Fruit fly (Drosophila melanogaster) whole organism, wandering third instar larva: ENCODE results near the gene CG14535.

ENCODE experiments used
- CG9705 ChIP-seq: fragments of 200-800 bp; sonication (Bioruptor generic); optimal IDR thresholded peaks from 2 replicates; lab custom pipeline; 2018; ENCODE audit warnings: missing biosample characterization, mild to moderate bottlenecking, missing genetic modification characterization
- CrebA ChIP-seq: fragments of 200-800 bp; sonication (Bioruptor generic); optimal IDR thresholded peaks from 2 replicates; lab custom pipeline; 2016; ENCODE audit warnings: missing biosample characterization, mild to moderate bottlenecking, missing genetic modification characterization, borderline replicate concordance
- Dfd ChIP-seq: fragments of >200 bp; optimal IDR thresholded peaks from 2 replicates; lab custom pipeline; 2017; ENCODE audit warnings: missing biosample characterization, missing genetic modification characterization
- Dif ChIP-seq: fragments of 200-275, 200-300 bp; sonication (Bioruptor generic); optimal IDR thresholded peaks from 2 replicates; lab custom pipeline; 2018; ENCODE audit warnings: missing biosample characterization, missing genetic modification characterization; ENCODE audit not compliant: partially characterized antibody
- HLH106 ChIP-seq: fragments of 200-800 bp; optimal IDR thresholded peaks from 3 replicates; lab custom pipeline; 2019; ENCODE audit warnings: missing biosample characterization, mild to moderate bottlenecking, missing genetic modification characterization, moderate library complexity
- Hr78 ChIP-seq: fragments of >200 bp; optimal IDR thresholded peaks from 2 replicates; lab custom pipeline; 2017; ENCODE audit warnings: missing biosample characterization, missing genetic modification characterization
- Jra ChIP-seq: sonication (Bioruptor generic); optimal IDR thresholded peaks from 2 replicates; lab custom pipeline; 2016; ENCODE audit warnings: missing biosample characterization, missing genetic modification characterization
- Mio ChIP-seq: sonication (Bioruptor generic); optimal IDR thresholded peaks from 2 replicates; lab custom pipeline; 2016; ENCODE audit warnings: missing biosample characterization, missing genetic modification characterization
- Myc ChIP-seq: fragments of >200 bp; optimal IDR thresholded peaks from 2 replicates; lab custom pipeline; 2017
- N ChIP-seq: fragments of >200 bp; optimal IDR thresholded peaks from 2 replicates; lab custom pipeline; 2018; ENCODE audit warnings: missing biosample characterization, missing external identifiers, missing genetic modification characterization
- OdsH ChIP-seq: fragments of 200-800 bp; sonication (Bioruptor generic); optimal IDR thresholded peaks from 2 replicates; lab custom pipeline; 2016; ENCODE audit warnings: missing biosample characterization, mild to moderate bottlenecking, missing genetic modification characterization
- Rel ChIP-seq, 2 experiments: fragments of 200-800 bp; sonication (Bioruptor generic) in 1 of 2; optimal IDR thresholded peaks; 2 replicates in 1 of 2; 3 replicates in 1 of 2; lab custom pipeline; 2016 to 2019; ENCODE audit warnings: mild to moderate bottlenecking in 2 of 2, missing biosample characterization in 2 of 2, missing genetic modification characterization in 2 of 2, moderate library complexity in 1 of 2
- Sp1 ChIP-seq: fragments of 200-800 bp; sonication (Bioruptor generic); optimal IDR thresholded peaks from 3 replicates; lab custom pipeline; 2019; ENCODE audit warnings: missing biosample characterization, mild to moderate bottlenecking, missing genetic modification characterization, moderate library complexity
- Vsx2 ChIP-seq: fragments of 200-300, 225-300 bp; sonication (Bioruptor generic); optimal IDR thresholded peaks from 2 replicates; lab custom pipeline; 2018; ENCODE audit warnings: missing biosample characterization, missing genetic modification characterization; ENCODE audit not compliant: partially characterized antibody
- br ChIP-seq: fragments of 200-800 bp; sonication (Bioruptor generic); optimal IDR thresholded peaks from 2 replicates; lab custom pipeline; 2016; ENCODE audit warnings: missing biosample characterization, missing genetic modification characterization
- dl ChIP-seq, 2 experiments: fragments of 175-275, 200-275 bp in 1 of 2; fragments of 200-275 bp in 1 of 2; sonication (Bioruptor generic); optimal IDR thresholded peaks; lab custom pipeline; 2018; ENCODE audit warnings: mild to moderate bottlenecking in 2 of 2, missing biosample characterization in 2 of 2, missing genetic modification characterization in 2 of 2, moderate library complexity in 2 of 2; ENCODE audit not compliant: partially characterized antibody in 2 of 2, insufficient read depth in 1 of 2
- dmrt93B ChIP-seq: fragments of 200-800 bp; sonication (Bioruptor generic); optimal IDR thresholded peaks from 2 replicates; lab custom pipeline; 2018; ENCODE audit warnings: missing biosample characterization, mild to moderate bottlenecking, missing genetic modification characterization
- dsf ChIP-seq: sonication (Bioruptor generic); optimal IDR thresholded peaks from 2 replicates; lab custom pipeline; 2016; ENCODE audit warnings: missing biosample characterization, missing genetic modification characterization, borderline replicate concordance
- ey ChIP-seq: fragments of 200-800 bp; sonication (Bioruptor generic); optimal IDR thresholded peaks from 2 replicates; lab custom pipeline; 2016; ENCODE audit warnings: missing biosample characterization, missing genetic modification characterization
- foxo ChIP-seq, 2 experiments: fragments of 200-800 bp; sonication (Bioruptor generic); optimal IDR thresholded peaks; 2 replicates in 1 of 2; 3 replicates in 1 of 2; lab custom pipeline; 2016 to 2017; ENCODE audit warnings: missing biosample characterization in 2 of 2, missing genetic modification characterization in 2 of 2
- fru ChIP-seq: fragments of 200-800 bp; sonication (Bioruptor generic); optimal IDR thresholded peaks from 3 replicates; lab custom pipeline; 2016; ENCODE audit warnings: missing biosample characterization, mild to moderate bottlenecking, missing genetic modification characterization
- h ChIP-seq: fragments of 200-800 bp; sonication (Bioruptor generic); optimal IDR thresholded peaks from 3 replicates; lab custom pipeline; 2016; ENCODE audit warnings: missing biosample characterization, mild to moderate bottlenecking, missing genetic modification characterization
- jim ChIP-seq: fragments of 175-275, 200-325 bp; sonication (Bioruptor generic); optimal IDR thresholded peaks from 2 replicates; lab custom pipeline; 2016; ENCODE audit warnings: missing biosample characterization, mild to moderate bottlenecking, missing genetic modification characterization
- lola ChIP-seq: fragments of >200 bp; optimal IDR thresholded peaks from 2 replicates; lab custom pipeline; 2017; ENCODE audit warnings: missing biosample characterization, missing genetic modification characterization
- pan ChIP-seq: fragments of >200 bp; optimal IDR thresholded peaks from 2 replicates; lab custom pipeline; 2017
- rgr ChIP-seq: fragments of 200-800 bp; sonication (Bioruptor generic); optimal IDR thresholded peaks from 3 replicates; lab custom pipeline; 2016; ENCODE audit warnings: missing biosample characterization, mild to moderate bottlenecking, missing genetic modification characterization
- sage ChIP-seq: fragments of 200-800 bp; sonication (Bioruptor generic); optimal IDR thresholded peaks from 2 replicates; lab custom pipeline; 2016; ENCODE audit warnings: missing biosample characterization, mild to moderate bottlenecking, missing genetic modification characterization
- sv ChIP-seq: fragments of 200-800 bp; sonication (Bioruptor generic); optimal IDR thresholded peaks from 3 replicates; lab custom pipeline; 2016; ENCODE audit warnings: missing biosample characterization, missing genetic modification characterization
- usp ChIP-seq: fragments of >200 bp; optimal IDR thresholded peaks from 2 replicates; lab custom pipeline; 2017; ENCODE audit warnings: missing biosample characterization, missing genetic modification characterization
- woc ChIP-seq: sonication (Bioruptor generic); optimal IDR thresholded peaks from 2 replicates; lab custom pipeline; 2016; ENCODE audit warnings: missing biosample characterization, mild to moderate bottlenecking, missing genetic modification characterization

Gene CG14535

DNA sequence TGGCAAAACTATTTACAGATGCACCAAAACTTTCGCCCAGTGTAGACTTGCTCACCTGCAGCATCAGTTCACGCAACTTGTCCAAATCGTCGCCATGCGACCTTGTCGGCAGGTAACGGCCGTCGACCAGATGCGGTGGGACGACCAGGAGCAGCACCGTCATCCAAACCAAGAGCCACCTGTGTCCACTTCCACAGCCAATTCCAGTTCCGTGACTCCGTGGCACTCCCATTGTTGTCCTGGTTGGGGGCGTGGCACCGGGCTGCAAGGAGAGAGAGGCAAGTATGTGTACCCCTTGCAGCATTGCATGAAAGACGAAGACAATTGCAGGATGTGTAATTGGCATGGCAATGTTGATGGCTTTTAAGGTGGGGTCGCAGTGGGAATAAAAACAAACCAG is 14.9 kb upstream of the CG14535 start:
- TF ChIP-seq rgr (no peak), dsf (no peak)

DNA sequence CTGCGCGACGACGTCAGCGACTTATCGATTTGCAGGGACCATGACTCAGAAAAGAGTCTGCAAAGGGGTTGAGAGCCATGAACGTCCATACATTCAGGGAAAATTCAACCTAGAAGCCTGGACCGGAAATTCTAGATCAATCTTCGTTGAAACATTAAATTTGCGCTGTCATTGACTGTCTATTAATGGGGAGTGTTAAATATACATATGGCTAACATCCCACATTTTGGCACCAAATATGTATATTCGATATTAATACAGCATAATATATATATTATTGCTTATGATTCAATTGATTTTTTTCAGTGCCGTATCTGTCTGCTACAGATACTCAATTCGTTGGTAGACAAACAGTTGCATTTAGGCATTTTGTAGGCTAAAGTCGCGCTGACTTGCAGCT is 13.3 kb upstream of the CG14535 start:
- no peak for TF ChIP-seq lola (GFP tag; lab: Kevin White, UChicago)
- no peak for TF ChIP-seq OdsH (GFP tag; lab: Kevin White, UChicago)
- no peak for TF ChIP-seq sage
- TF ChIP-seq rgr: no peak
- no peak for TF ChIP-seq h (GFP tag; lab: Kevin White, UChicago)
- TF ChIP-seq foxo (GFP tag; optimal IDR thresholded peaks at IDR 0.05; lab: Kevin White, UChicago): no peak

DNA sequence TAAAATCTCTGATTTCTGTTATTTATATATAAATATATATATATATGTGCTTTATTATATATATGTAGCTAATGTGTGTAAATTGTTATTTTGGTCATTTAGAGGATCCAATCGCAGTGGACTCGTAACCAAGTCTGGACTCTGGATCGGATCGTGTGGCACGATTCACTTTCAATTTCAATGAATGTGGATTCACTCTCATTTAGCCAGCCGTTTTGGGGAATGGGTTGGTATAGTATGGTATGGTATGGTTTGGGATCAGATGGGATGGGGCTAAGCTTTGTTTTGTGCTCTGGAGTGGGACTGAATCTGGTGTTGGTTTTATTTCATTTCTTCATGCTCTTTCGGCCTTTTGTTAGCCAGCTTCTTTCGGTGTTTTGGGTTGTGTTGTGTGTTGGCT is 6.5 kb upstream of the CG14535 start:
- TF ChIP-seq Jra (no peak), dmrt93B (GFP tag; lab: Kevin White, UChicago) (no peak), fru (GFP tag; lab: Kevin White, UChicago) (no peak), N (GFP tag; lab: Kevin White, UChicago) (no peak), lola (GFP tag; lab: Kevin White, UChicago) (no peak), sv (GFP tag; lab: Kevin White, UChicago) (no peak), CG9705 (GFP tag; lab: Kevin White, UChicago) (no peak), usp (no peak), jim (no peak), dl (GFP tag; optimal IDR thresholded peaks at IDR 0.05; lab: Kevin White, UChicago; ENCODE audit: insufficient read depth in 1 of 2, partially characterized antibody in 2 of 2) (no peak), Mio (GFP tag; lab: Kevin White, UChicago) (no peak)

DNA sequence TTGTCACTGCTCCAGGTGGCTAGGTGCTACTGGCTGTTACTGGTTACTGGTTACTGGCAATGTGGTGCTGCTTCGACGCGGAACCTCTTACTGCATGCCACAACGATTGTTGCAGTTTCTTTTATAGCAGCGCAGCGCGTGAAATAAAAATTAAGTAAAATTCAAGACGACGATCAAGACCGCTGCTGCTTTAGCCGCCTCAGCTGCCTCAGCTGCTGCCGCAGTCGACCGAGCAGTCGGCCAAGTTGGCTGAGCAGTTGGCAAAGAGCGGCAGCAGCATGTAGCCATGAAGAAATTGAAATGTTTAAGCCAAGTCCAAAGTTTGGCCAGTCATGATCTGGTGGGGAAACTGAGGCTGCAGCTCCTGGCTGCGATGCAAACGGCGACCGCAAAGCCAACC is 5.5 kb upstream of the CG14535 start, which contains the start of gene TwdlE:
Gene TwdlE, minus strand, starts transcription at position 101 of the 400 bp plus-strand sequence.
- no peak for TF ChIP-seq HLH106 (tag; lab: Kevin White, UChicago)
- no peak for TF ChIP-seq woc (GFP tag; lab: Kevin White, UChicago)
- no peak for TF ChIP-seq sv (GFP tag; lab: Kevin White, UChicago)
- no peak for TF ChIP-seq jim
- TF ChIP-seq CrebA (GFP tag; lab: Kevin White, UChicago): no peak
- no peak for TF ChIP-seq foxo (GFP tag; optimal IDR thresholded peaks at IDR 0.05; lab: Kevin White, UChicago)
- no peak for TF ChIP-seq Dfd (GFP tag; lab: Kevin White, UChicago)
- TF ChIP-seq Mio (GFP tag; lab: Kevin White, UChicago): no peak
- no peak for TF ChIP-seq dl (GFP tag; optimal IDR thresholded peaks at IDR 0.05; lab: Kevin White, UChicago; ENCODE audit: insufficient read depth in 1 of 2, partially characterized antibody in 2 of 2)
- no peak for TF ChIP-seq OdsH (GFP tag; lab: Kevin White, UChicago)
- TF ChIP-seq CG9705 (GFP tag; lab: Kevin White, UChicago): no peak
- no peak for TF ChIP-seq Hr78 (GFP tag; lab: Kevin White, UChicago)
- no peak for TF ChIP-seq br (GFP tag; lab: Kevin White, UChicago)
- TF ChIP-seq Rel (GFP tag; optimal IDR thresholded peaks at IDR 0.05; lab: Kevin White, UChicago): no peak
- no peak for TF ChIP-seq Rel (tag; optimal IDR thresholded peaks at IDR 0.05; lab: Kevin White, UChicago)
- no peak for TF ChIP-seq N (GFP tag; lab: Kevin White, UChicago)
- no peak for TF ChIP-seq Vsx2 (GFP tag; lab: Kevin White, UChicago)
- no peak for TF ChIP-seq pan (lab: Kevin White, UChicago)

DNA sequence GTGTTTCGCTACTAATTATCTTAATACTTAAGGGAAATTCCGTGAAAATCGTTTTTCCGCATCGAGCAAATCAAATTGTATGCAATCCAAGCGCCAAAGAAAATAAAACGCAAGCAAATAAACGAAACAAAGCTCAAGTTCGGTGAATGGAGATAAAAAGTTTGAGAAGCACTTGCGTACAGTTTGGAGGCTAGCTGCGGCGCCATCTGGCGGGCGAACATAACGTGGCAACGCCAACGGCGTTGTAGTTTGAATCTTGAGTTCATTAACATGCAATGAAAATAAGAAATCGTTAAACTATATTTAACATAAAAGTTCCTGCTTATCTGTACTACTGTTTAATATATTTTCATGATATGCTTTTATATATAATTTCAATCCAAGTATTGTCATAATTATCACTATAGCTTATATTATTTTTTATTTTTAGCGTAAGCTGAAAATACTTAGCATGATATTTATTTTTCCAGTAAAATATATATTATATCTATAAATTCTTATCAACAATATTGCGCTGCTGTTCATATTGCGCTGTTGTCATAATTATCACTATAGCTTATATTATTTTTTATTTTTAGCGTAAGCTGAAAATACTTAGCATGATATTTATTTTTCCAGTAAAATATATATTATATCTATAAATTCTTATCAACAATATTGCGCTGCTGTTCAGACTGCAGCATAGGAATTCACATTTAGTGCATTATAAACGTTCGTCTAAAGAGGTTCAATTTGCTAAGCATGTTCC is 1.3 kb upstream of the CG14535 start, which contains the start of gene lectin-28C:
Gene lectin-28C, plus strand, starts transcription at position 698 of the 748 bp plus-strand sequence.
- peak; percentile 10 for TF ChIP-seq Vsx2 (GFP tag; lab: Kevin White, UChicago)
- peak; percentile 86 for TF ChIP-seq Myc (lab: Kevin White, UChicago)
- TF ChIP-seq foxo (GFP tag; optimal IDR thresholded peaks at IDR 0.05; lab: Kevin White, UChicago): peak in 1 of 2 experiments; percentile 0

DNA sequence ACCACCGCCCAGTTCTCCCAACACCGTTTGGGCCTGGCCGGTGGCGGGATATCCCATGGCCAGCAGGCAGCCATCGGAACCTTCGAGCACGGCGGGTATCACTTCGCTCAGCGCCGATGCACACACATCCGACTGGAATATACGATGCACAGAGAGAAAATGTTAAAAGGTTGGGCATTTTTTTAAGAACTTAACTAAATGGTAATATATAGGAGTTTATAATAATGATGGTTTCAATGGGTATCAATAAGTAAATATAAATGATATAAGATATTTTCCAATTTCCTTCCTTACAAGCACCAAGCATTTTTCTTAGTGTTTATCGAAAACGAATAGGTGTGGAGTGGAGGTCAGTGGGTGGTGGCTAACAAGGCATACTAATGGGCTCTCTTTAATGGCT is 3.7 kb downstream of the CG14535 start:
- no peak for TF ChIP-seq Sp1 (GFP tag; lab: Kevin White, UChicago)
- no peak for TF ChIP-seq Dif (GFP tag; lab: Kevin White, UChicago)
- no peak for TF ChIP-seq h (GFP tag; lab: Kevin White, UChicago)
- no peak for TF ChIP-seq ey (GFP tag; lab: Kevin White, UChicago)
- TF ChIP-seq br (GFP tag; lab: Kevin White, UChicago): no peak
- no peak for TF ChIP-seq dl (GFP tag; optimal IDR thresholded peaks at IDR 0.05; lab: Kevin White, UChicago; ENCODE audit: insufficient read depth in 1 of 2, partially characterized antibody in 2 of 2)
- no peak for TF ChIP-seq lola (GFP tag; lab: Kevin White, UChicago)
- TF ChIP-seq, all 38 proteins: peak for 0
